Fruit fly (Drosophila melanogaster) whole organism, embryonic: Measurements from ENCODE around the gene CG15414.
A peak's percentile ranks its signal among the peaks of the same experiment; 100 is the strongest.

Experiments used
- CG11723 ChIP-seq: fragments of 200-800 bp; sonication (Bioruptor generic); optimal IDR thresholded peaks from 2 replicates; lab custom pipeline; 2017; ENCODE audit warnings: missing biosample characterization, mild to moderate bottlenecking, missing genetic modification characterization
- CG12942 ChIP-seq: fragments of 200-800 bp; sonication (Bioruptor generic); optimal IDR thresholded peaks from 3 replicates; lab custom pipeline; 2016; ENCODE audit warnings: missing biosample characterization, missing genetic modification characterization
- CG13424 ChIP-seq: fragments of 200-800 bp; sonication (Bioruptor generic); optimal IDR thresholded peaks from 2 replicates; lab custom pipeline; 2019; ENCODE audit warnings: missing biosample characterization, mild to moderate bottlenecking, missing genetic modification characterization, moderate library complexity
- CG14441 ChIP-seq: fragments of 200-800 bp; sonication (Bioruptor generic); IDR thresholded peaks from 2 replicates; pipeline ENCODE4 v1.3.6; 2022; ENCODE audit warnings: missing biosample characterization, missing genetic modification characterization
- CG1529 ChIP-seq: fragments of 200-800 bp; sonication (Bioruptor generic); optimal IDR thresholded peaks from 3 replicates; lab custom pipeline; 2018; ENCODE audit warnings: missing biosample characterization, missing genetic modification characterization
- CG2712 ChIP-seq: fragments of 200-800 bp; optimal IDR thresholded peaks from 3 replicates; lab custom pipeline; 2019; ENCODE audit warnings: missing biosample characterization, mild to moderate bottlenecking, missing genetic modification characterization, moderate library complexity
- CG30431 ChIP-seq: fragments of 200-800 bp; sonication (Bioruptor generic); optimal IDR thresholded peaks from 2 replicates; lab custom pipeline; 2017; ENCODE audit warnings: missing biosample characterization, missing genetic modification characterization
- CG31441 ChIP-seq: fragments of 200-800 bp; sonication (Bioruptor generic); IDR thresholded peaks from 2 replicates; pipeline ENCODE4 v1.3.6; 2022; ENCODE audit warnings: missing biosample characterization, missing genetic modification characterization
- CG34422 ChIP-seq: fragments of 200-800 bp; sonication (Bioruptor generic); IDR thresholded peaks from 3 replicates; pipeline ENCODE4 v1.3.6; 2022; ENCODE audit warnings: missing biosample characterization, missing genetic modification characterization
- CG43689 ChIP-seq: fragments of 200-800 bp; sonication (Bioruptor generic); IDR thresholded peaks from 2 replicates; pipeline ENCODE4 v1.3.6; 2022; ENCODE audit warnings: missing biosample characterization, missing genetic modification characterization
- CG4404 ChIP-seq: fragments of 200-800 bp; sonication (Bioruptor generic); IDR thresholded peaks from 2 replicates; pipeline ENCODE4 v1.3.6; 2022; ENCODE audit warnings: missing biosample characterization, missing genetic modification characterization
- CG5180 ChIP-seq: fragments of 200-800 bp; sonication (Bioruptor generic); optimal IDR thresholded peaks from 3 replicates; lab custom pipeline; 2017; ENCODE audit warnings: missing biosample characterization, missing genetic modification characterization, mild to moderate bottlenecking, moderate library complexity, missing genetic modification reagents
- CG5245 ChIP-seq: fragments of 200-800 bp; sonication (Bioruptor generic); optimal IDR thresholded peaks from 3 replicates; lab custom pipeline; 2016; ENCODE audit warnings: missing biosample characterization, missing genetic modification characterization
- CG9797 ChIP-seq: fragments of 200-800 bp; sonication (Bioruptor generic); optimal IDR thresholded peaks from 3 replicates; lab custom pipeline; 2018; ENCODE audit warnings: missing biosample characterization, mild to moderate bottlenecking, missing genetic modification characterization
- CrebB ChIP-seq: fragments of 200-800 bp; sonication (Bioruptor generic); optimal IDR thresholded peaks from 3 replicates; lab custom pipeline; 2018; ENCODE audit warnings: missing biosample characterization, mild to moderate bottlenecking, missing genetic modification characterization
- Dp ChIP-seq: fragments of 200-800 bp; sonication (Bioruptor generic); optimal IDR thresholded peaks from 2 replicates; lab custom pipeline; 2018; ENCODE audit warnings: missing biosample characterization, mild to moderate bottlenecking, missing genetic modification characterization, moderate library complexity
- Fer1 ChIP-seq: fragments of 200-800 bp; sonication (Bioruptor generic); optimal IDR thresholded peaks from 2 replicates; lab custom pipeline; 2017; ENCODE audit warnings: missing biosample characterization, mild to moderate bottlenecking, missing genetic modification characterization
- HLH3B ChIP-seq: fragments of 200-800 bp; sonication (Bioruptor generic); IDR thresholded peaks from 2 replicates; pipeline ENCODE4 v1.3.6; 2022; ENCODE audit warnings: missing biosample characterization, missing genetic modification characterization
- Hmx ChIP-seq: fragments of 200-800 bp; sonication (Bioruptor generic); optimal IDR thresholded peaks from 2 replicates; lab custom pipeline; 2016; ENCODE audit warnings: missing biosample characterization, missing genetic modification characterization
- MESR4 ChIP-seq: fragments of 200-800 bp; sonication (Bioruptor generic); optimal IDR thresholded peaks from 2 replicates; lab custom pipeline; 2018; ENCODE audit warnings: missing biosample characterization, mild to moderate bottlenecking, missing genetic modification characterization, moderate library complexity
- Neu2 ChIP-seq: fragments of 200-800 bp; sonication (Bioruptor generic); optimal IDR thresholded peaks from 3 replicates; lab custom pipeline; 2016; ENCODE audit warnings: missing biosample characterization, missing genetic modification characterization, borderline replicate concordance
- Oaz ChIP-seq: fragments of 200-800 bp; sonication (Bioruptor generic); IDR thresholded peaks from 2 replicates; pipeline ENCODE4 v1.3.6; 2022; ENCODE audit warnings: missing biosample characterization, missing genetic modification characterization
- Sry-β ChIP-seq: fragments of 200-800 bp; sonication (Bioruptor generic); optimal IDR thresholded peaks from 2 replicates; lab custom pipeline; 2018; ENCODE audit warnings: missing biosample characterization, mild to moderate bottlenecking, missing genetic modification characterization, moderate library complexity
- amos ChIP-seq: fragments of 200-800 bp; sonication (Bioruptor generic); IDR thresholded peaks from 2 replicates; pipeline ENCODE4 v1.3.6; 2022; ENCODE audit warnings: missing biosample characterization, missing genetic modification characterization; ENCODE audit not compliant: partially characterized antibody
- btn ChIP-seq: fragments of 200-800 bp; sonication (Bioruptor generic); optimal IDR thresholded peaks from 2 replicates; lab custom pipeline; 2016; ENCODE audit warnings: missing biosample characterization, missing genetic modification characterization
- chinmo ChIP-seq: fragments of 200-800 bp; sonication (Bioruptor generic); IDR thresholded peaks from 4 replicates; pipeline ENCODE4 v1.3.6; 2022; ENCODE audit warnings: missing biosample characterization, missing genetic modification characterization; ENCODE audit not compliant: partially characterized antibody
- danr ChIP-seq: fragments of 200-800 bp; sonication (Bioruptor generic); IDR thresholded peaks from 2 replicates; pipeline ENCODE4 v1.3.6; 2022; ENCODE audit warnings: missing biosample characterization, missing genetic modification characterization
- dysf ChIP-seq: fragments of 200-800 bp; sonication (Bioruptor generic); IDR thresholded peaks from 3 replicates; pipeline ENCODE4 v1.3.6; 2022; ENCODE audit warnings: missing biosample characterization, missing genetic modification characterization
- fd96Cb ChIP-seq: fragments of 200-800 bp; sonication (Bioruptor generic); optimal IDR thresholded peaks from 2 replicates; lab custom pipeline; 2018; ENCODE audit warnings: missing biosample characterization, mild to moderate bottlenecking, missing genetic modification characterization, moderate library complexity
- gcm2 ChIP-seq: fragments of 200-800 bp; sonication (Bioruptor generic); optimal IDR thresholded peaks from 2 replicates; lab custom pipeline; 2016; ENCODE audit warnings: missing biosample characterization, missing genetic modification characterization
- gro ChIP-seq: fragments of 200-800 bp; sonication (Bioruptor generic); optimal IDR thresholded peaks from 2 replicates; lab custom pipeline; 2016; ENCODE audit warnings: missing biosample characterization, missing genetic modification characterization
- h ChIP-seq: fragments of >200 bp; optimal IDR thresholded peaks from 2 replicates; lab custom pipeline; 2017
- insv ChIP-seq, 2 experiments: fragments of 200-800 bp; sonication (Bioruptor generic); optimal IDR thresholded peaks; 3 replicates each; lab custom pipeline; 2016 to 2018; ENCODE audit warnings: missing biosample characterization in 2 of 2, missing genetic modification characterization in 2 of 2
- jumu ChIP-seq: fragments of 200-800 bp; sonication (Bioruptor generic); optimal IDR thresholded peaks from 3 replicates; lab custom pipeline; 2016; ENCODE audit warnings: missing biosample characterization, missing genetic modification characterization
- lola ChIP-seq, 3 experiments: fragments of >200 bp in 2 of 3; fragments of 200-800 bp in 1 of 3; sonication (Bioruptor generic) in 1 of 3; optimal IDR thresholded peaks; 2 replicates each; lab custom pipeline; 2017 to 2019; ENCODE audit warnings: missing biosample characterization in 3 of 3, missing genetic modification characterization in 3 of 3, mild to moderate bottlenecking in 1 of 3, moderate library complexity in 1 of 3
- org-1 ChIP-seq: fragments of 200-800 bp; sonication (Bioruptor generic); optimal IDR thresholded peaks from 2 replicates; lab custom pipeline; 2017; ENCODE audit warnings: missing biosample characterization, missing genetic modification characterization
- pho ChIP-seq: fragments of 200-800 bp; sonication (Bioruptor generic); optimal IDR thresholded peaks from 2 replicates; lab custom pipeline; 2016; ENCODE audit warnings: missing biosample characterization, missing genetic modification characterization
- rib ChIP-seq: fragments of 200-800 bp; sonication (Bioruptor generic); IDR thresholded peaks from 2 replicates; pipeline ENCODE4 v1.3.6; 2022; ENCODE audit warnings: missing biosample characterization, missing genetic modification characterization
- sd ChIP-seq: fragments of 200-800 bp; sonication (Bioruptor generic); optimal IDR thresholded peaks from 3 replicates; lab custom pipeline; 2018; ENCODE audit warnings: missing biosample characterization, mild to moderate bottlenecking, missing genetic modification characterization, moderate library complexity
- sens ChIP-seq: fragments of 200-800 bp; sonication (Bioruptor generic); peaks from one replicate; lab custom pipeline; 2016; ENCODE audit warnings: missing biosample characterization, missing genetic modification characterization
- shn ChIP-seq: fragments of 200-800 bp; sonication (Bioruptor generic); optimal IDR thresholded peaks from 3 replicates; lab custom pipeline; 2016; ENCODE audit warnings: missing biosample characterization, missing genetic modification characterization
- sim ChIP-seq: fragments of 200-800 bp; sonication (Bioruptor generic); IDR thresholded peaks from 2 replicates; pipeline ENCODE4 v1.3.6; 2022; ENCODE audit warnings: missing biosample characterization, missing genetic modification characterization
- sisA ChIP-seq: fragments of 200-800 bp; sonication (Bioruptor generic); IDR thresholded peaks from 2 replicates; pipeline ENCODE4 v1.3.6; 2022; ENCODE audit warnings: missing biosample characterization, missing genetic modification characterization
- slbo ChIP-seq: fragments of 200-800 bp; sonication (Bioruptor generic); IDR thresholded peaks from 2 replicates; pipeline ENCODE4 v1.3.6; 2022; ENCODE audit warnings: missing biosample characterization, missing genetic modification characterization
- sob ChIP-seq: fragments of 200-800 bp; sonication (Bioruptor generic); IDR thresholded peaks from 2 replicates; pipeline ENCODE4 v1.3.6; 2022; ENCODE audit warnings: missing biosample characterization, missing genetic modification characterization
- stc ChIP-seq: fragments of 200-800 bp; sonication (Bioruptor generic); IDR thresholded peaks from 2 replicates; pipeline ENCODE4 v1.3.6; 2022; ENCODE audit warnings: missing biosample characterization, missing genetic modification characterization
- trem ChIP-seq: fragments of 200-800 bp; optimal IDR thresholded peaks from 3 replicates; lab custom pipeline; 2019; ENCODE audit warnings: missing biosample characterization, mild to moderate bottlenecking, missing genetic modification characterization, moderate library complexity
- tup ChIP-seq: fragments of 200-800 bp; sonication (Bioruptor generic); optimal IDR thresholded peaks from 2 replicates; lab custom pipeline; 2016; ENCODE audit warnings: missing biosample characterization, mild to moderate bottlenecking, missing genetic modification characterization, moderate library complexity
- tx ChIP-seq: fragments of 200-800 bp; sonication (Bioruptor generic); optimal IDR thresholded peaks from 2 replicates; lab custom pipeline; 2016; ENCODE audit warnings: missing biosample characterization, missing genetic modification characterization
- vfl ChIP-seq: fragments of 200-800 bp; sonication (Bioruptor generic); optimal IDR thresholded peaks from 2 replicates; lab custom pipeline; 2016; ENCODE audit warnings: missing biosample characterization, missing genetic modification characterization
- wek ChIP-seq: fragments of 200-800 bp; sonication (Bioruptor generic); optimal IDR thresholded peaks from 3 replicates; lab custom pipeline; 2018; ENCODE audit warnings: missing biosample characterization, mild to moderate bottlenecking, missing genetic modification characterization, moderate library complexity

The CG15414 gene

dm6 chr2L:3465918-3466727, 24.7 kb downstream of the CG15414 start, which contains the start of the genes msl-2 and ND-PDSW (continued):
- TF ChIP-seq CG31441 (GFP tag; lab: Robert Waterston, UW) (no peak), CG14441 (GFP tag; lab: Robert Waterston, UW) (no peak), h (no peak), sim (no peak), dysf (GFP tag; lab: Robert Waterston, UW) (no peak), pho (GFP tag; lab: Kevin White, UChicago) (peak; percentile 6), sisA (GFP tag; lab: Robert Waterston, UW) (no peak), Fer1 (GFP tag; lab: Kevin White, UChicago) (no peak), danr (GFP tag; lab: Robert Waterston, UW) (no peak), CG12942 (GFP tag; lab: Kevin White, UChicago) (no peak), trem (tag; lab: Kevin White, UChicago) (peak; percentile 23), CG1529 (no peak), CG9797 (GFP tag; lab: Kevin White, UChicago) (peak; percentile 96), Sry-β (GFP tag; lab: Kevin White, UChicago) (peak; percentile 16), gro (GFP tag; lab: Kevin White, UChicago) (peak; percentile 14), wek (GFP tag; lab: Kevin White, UChicago) (no peak), CG2712 (tag; lab: Kevin White, UChicago) (no peak), MESR4 (GFP tag; lab: Kevin White, UChicago) (peak; percentile 37), jumu (GFP tag; lab: Kevin White, UChicago) (no peak), gcm2 (GFP tag; lab: Kevin White, UChicago) (no peak), vfl (no peak), Oaz (GFP tag; lab: Robert Waterston, UW) (no peak), CG34422 (GFP tag; lab: Robert Waterston, UW) (0 out of 3 replicates have a peak, but pooled peaks have one; percentile 29), rib (no peak), shn (GFP tag; lab: Kevin White, UChicago) (no peak), amos (GFP tag; lab: Robert Waterston, UW) (peak; percentile 7; the same call in 1 of the 2 replicates), stc (GFP tag; lab: Robert Waterston, UW) (no peak), HLH3B (GFP tag; lab: Robert Waterston, UW) (no peak), slbo (no peak), btn (GFP tag; lab: Kevin White, UChicago) (no peak), org-1 (GFP tag; lab: Kevin White, UChicago) (no peak), Dp (peak; percentile 20), sens (GFP tag; lab: Kevin White, UChicago) (peak; percentile 43), tx (GFP tag; lab: Kevin White, UChicago) (no peak), CG4404 (GFP tag; lab: Robert Waterston, UW) (no peak), CrebB (tag; lab: Kevin White, UChicago) (no peak), Hmx (no peak), CG11723 (GFP tag; lab: Kevin White, UChicago) (no peak), Neu2 (GFP tag; lab: Kevin White, UChicago) (no peak), CG5245 (GFP tag; lab: Kevin White, UChicago) (no peak), CG13424 (no peak), tup (GFP tag; lab: Kevin White, UChicago) (no peak), insv (GFP tag; optimal IDR thresholded peaks at IDR 0.05; lab: Kevin White, UChicago) (peak in 1 of 2 experiments; percentile 9), sob (no peak), sd (tag; lab: Kevin White, UChicago) (no peak), lola (GFP tag; optimal IDR thresholded peaks at IDR 0.05; lab: Kevin White, UChicago) (no peak), CG5180 (no peak), CG30431 (GFP tag; lab: Kevin White, UChicago) (no peak), fd96Cb (tag; lab: Kevin White, UChicago) (no peak), CG43689 (GFP tag; lab: Robert Waterston, UW) (no peak), chinmo (GFP tag; lab: Robert Waterston, UW) (0 out of 4 replicates have a peak, but pooled peaks have one; percentile 65)
